Fruit fly (Drosophila melanogaster) whole organism, embryonic: Measurements from ENCODE around the gene CG32302.
A peak's percentile ranks its signal among the peaks of the same experiment; 100 is the strongest.

Source experiments
- Atf6 ChIP-seq: fragments of 200-800 bp; sonication (Bioruptor generic); IDR thresholded peaks from 2 replicates; pipeline ENCODE4 v1.3.6; 2022; ENCODE audit warnings: missing biosample characterization, missing genetic modification characterization
- Bdp1 ChIP-seq: fragments of 200-800 bp; sonication (Bioruptor generic); optimal IDR thresholded peaks from 3 replicates; lab custom pipeline; 2016; ENCODE audit warnings: missing biosample characterization, missing genetic modification characterization
- BtbVII ChIP-seq: fragments of 200-800 bp; sonication (Bioruptor generic); optimal IDR thresholded peaks from 3 replicates; lab custom pipeline; 2017; ENCODE audit warnings: missing biosample characterization, mild to moderate bottlenecking, missing genetic modification characterization
- CG10147 ChIP-seq: fragments of 200-800 bp; sonication (Bioruptor generic); optimal IDR thresholded peaks from 2 replicates; lab custom pipeline; 2019; ENCODE audit warnings: missing biosample characterization, mild to moderate bottlenecking, missing genetic modification characterization, moderate library complexity
- CG10209 ChIP-seq: fragments of 200-800 bp; sonication (Bioruptor generic); optimal IDR thresholded peaks from 3 replicates; lab custom pipeline; 2017; ENCODE audit warnings: missing biosample characterization, mild to moderate bottlenecking, missing genetic modification characterization, missing genetic modification reagents
- CG10366 ChIP-seq: fragments of 200-800 bp; sonication (Bioruptor generic); IDR thresholded peaks from 2 replicates; pipeline ENCODE4 v1.3.6; 2022; ENCODE audit warnings: missing biosample characterization, missing genetic modification characterization
- CG11398 ChIP-seq: fragments of 200-800 bp; sonication (Bioruptor generic); optimal IDR thresholded peaks from 2 replicates; lab custom pipeline; 2016; ENCODE audit warnings: missing biosample characterization, missing genetic modification characterization
- CG11560 ChIP-seq: fragments of 200-800 bp; sonication (Bioruptor generic); IDR thresholded peaks from 3 replicates; pipeline ENCODE4 v1.3.6; 2022; ENCODE audit warnings: missing biosample characterization, missing genetic modification characterization
- CG12391 ChIP-seq: fragments of 200-800 bp; sonication (Bioruptor generic); optimal IDR thresholded peaks from 3 replicates; lab custom pipeline; 2018; ENCODE audit warnings: missing biosample characterization, mild to moderate bottlenecking, missing genetic modification characterization, moderate library complexity
- CG12942 ChIP-seq: fragments of 200-800 bp; sonication (Bioruptor generic); optimal IDR thresholded peaks from 3 replicates; lab custom pipeline; 2016; ENCODE audit warnings: missing biosample characterization, missing genetic modification characterization
- CG13123 ChIP-seq: fragments of 200-800 bp; sonication (Bioruptor generic); optimal IDR thresholded peaks from 2 replicates; lab custom pipeline; 2016; ENCODE audit warnings: missing biosample characterization, missing genetic modification characterization
- CG13296 ChIP-seq: fragments of 200-800 bp; sonication (Bioruptor generic); optimal IDR thresholded peaks from 3 replicates; lab custom pipeline; 2018; ENCODE audit warnings: missing biosample characterization, mild to moderate bottlenecking, missing genetic modification characterization
- CG14050 ChIP-seq: fragments of 200-800 bp; sonication (Bioruptor generic); IDR thresholded peaks from 3 replicates; pipeline ENCODE4 v1.3.6; 2022; ENCODE audit warnings: missing biosample characterization, missing genetic modification characterization
- CG1529 ChIP-seq: fragments of 200-800 bp; sonication (Bioruptor generic); optimal IDR thresholded peaks from 3 replicates; lab custom pipeline; 2018; ENCODE audit warnings: missing biosample characterization, missing genetic modification characterization
- CG16815 ChIP-seq: fragments of 200-800 bp; sonication (Bioruptor generic); optimal IDR thresholded peaks from 3 replicates; lab custom pipeline; 2017; ENCODE audit warnings: missing biosample characterization, mild to moderate bottlenecking, missing genetic modification characterization
- CG33213 ChIP-seq: fragments of 200-800 bp; sonication (Bioruptor generic); optimal IDR thresholded peaks from 3 replicates; lab custom pipeline; 2016; ENCODE audit warnings: missing biosample characterization, missing genetic modification characterization
- CG34376 ChIP-seq: fragments of 200-800 bp; sonication (Bioruptor generic); optimal IDR thresholded peaks from 2 replicates; lab custom pipeline; 2018; ENCODE audit warnings: missing biosample characterization, mild to moderate bottlenecking, missing genetic modification characterization
- CG34422 ChIP-seq: fragments of 200-800 bp; sonication (Bioruptor generic); IDR thresholded peaks from 3 replicates; pipeline ENCODE4 v1.3.6; 2022; ENCODE audit warnings: missing biosample characterization, missing genetic modification characterization
- CG3838 ChIP-seq: fragments of 200-800 bp; sonication (Bioruptor generic); optimal IDR thresholded peaks from 3 replicates; lab custom pipeline; 2016; ENCODE audit warnings: missing biosample characterization, missing genetic modification characterization
- CG3995 ChIP-seq: fragments of 200-800 bp; sonication (Bioruptor generic); optimal IDR thresholded peaks from 3 replicates; lab custom pipeline; 2016; ENCODE audit warnings: missing biosample characterization, missing genetic modification characterization
- CG4404 ChIP-seq: fragments of 200-800 bp; sonication (Bioruptor generic); IDR thresholded peaks from 2 replicates; pipeline ENCODE4 v1.3.6; 2022; ENCODE audit warnings: missing biosample characterization, missing genetic modification characterization
- CG6683 ChIP-seq: fragments of 200-800 bp; sonication (Bioruptor generic); optimal IDR thresholded peaks from 2 replicates; lab custom pipeline; 2017; ENCODE audit warnings: missing biosample characterization, mild to moderate bottlenecking, missing genetic modification characterization, missing genetic modification reagents
- CG8765 ChIP-seq: fragments of 200-800 bp; sonication (Bioruptor generic); IDR thresholded peaks from 2 replicates; pipeline ENCODE4 v1.3.6; 2022; ENCODE audit warnings: missing biosample characterization, missing genetic modification characterization
- Drgx ChIP-seq: fragments of 200-800 bp; sonication (Bioruptor generic); IDR thresholded peaks from 2 replicates; pipeline ENCODE4 v1.3.6; 2022; ENCODE audit warnings: missing biosample characterization, missing genetic modification characterization
- Fer3 ChIP-seq: fragments of 200-800 bp; sonication (Bioruptor generic); optimal IDR thresholded peaks from 2 replicates; lab custom pipeline; 2018; ENCODE audit warnings: missing biosample characterization, mild to moderate bottlenecking, missing genetic modification characterization, moderate library complexity
- Gug ChIP-seq: fragments of 200-800 bp; sonication (Bioruptor generic); IDR thresholded peaks from 4 replicates; pipeline ENCODE4 v1.3.6; 2022; ENCODE audit warnings: missing biosample characterization, missing genetic modification characterization
- Hr39 ChIP-seq: fragments of >200 bp; optimal IDR thresholded peaks from 2 replicates; lab custom pipeline; 2017
- Hr51 ChIP-seq, 2 experiments: fragments of 200-800 bp; sonication (Bioruptor generic); optimal IDR thresholded peaks; 2 replicates in 1 of 2; 3 replicates in 1 of 2; lab custom pipeline; 2016 to 2018; ENCODE audit warnings: missing biosample characterization in 2 of 2, missing genetic modification characterization in 2 of 2, mild to moderate bottlenecking in 1 of 2, moderate library complexity in 1 of 2
- Hr78 ChIP-seq, 2 experiments: fragments of 200-800 bp in 1 of 2; fragments of >200 bp in 1 of 2; sonication (Bioruptor generic) in 1 of 2; optimal IDR thresholded peaks; 2 replicates each; lab custom pipeline; 2017 to 2019; ENCODE audit warnings: missing biosample characterization in 2 of 2, missing genetic modification characterization in 2 of 2, mild to moderate bottlenecking in 1 of 2, moderate library complexity in 1 of 2
- Kr ChIP-seq: fragments of 200-800 bp; sonication (Bioruptor generic); optimal IDR thresholded peaks from 2 replicates; lab custom pipeline; 2017; ENCODE audit warnings: missing biosample characterization, mild to moderate bottlenecking, missing genetic modification characterization
- Mad ChIP-seq: fragments of 200-800 bp; sonication (Bioruptor generic); optimal IDR thresholded peaks from 2 replicates; lab custom pipeline; 2016; ENCODE audit warnings: missing biosample characterization, missing genetic modification characterization
- Rx ChIP-seq: fragments of 200-800 bp; sonication (Bioruptor generic); IDR thresholded peaks from 2 replicates; pipeline ENCODE4 v1.3.6; 2022; ENCODE audit warnings: missing biosample characterization, missing genetic modification characterization
- bab2 ChIP-seq: fragments of 200-800 bp; sonication (Bioruptor generic); optimal IDR thresholded peaks from 2 replicates; lab custom pipeline; 2016; ENCODE audit warnings: missing biosample characterization, missing genetic modification characterization
- bsh ChIP-seq, 2 experiments: fragments of 200-800 bp; sonication (Bioruptor generic); optimal IDR thresholded peaks; 2 replicates each; lab custom pipeline; 2017 to 2018; ENCODE audit warnings: mild to moderate bottlenecking in 2 of 2, missing biosample characterization in 2 of 2, missing genetic modification characterization in 2 of 2, moderate library complexity in 1 of 2
- fd64A ChIP-seq: fragments of 200-800 bp; sonication (Bioruptor generic); optimal IDR thresholded peaks from 3 replicates; lab custom pipeline; 2018; ENCODE audit warnings: missing biosample characterization, mild to moderate bottlenecking, missing genetic modification characterization
- gcm ChIP-seq: fragments of 200-800 bp; sonication (Bioruptor generic); optimal IDR thresholded peaks from 2 replicates; lab custom pipeline; 2019; ENCODE audit warnings: missing biosample characterization, mild to moderate bottlenecking, missing genetic modification characterization, moderate library complexity
- grn ChIP-seq: fragments of 200-800 bp; sonication (Bioruptor generic); optimal IDR thresholded peaks from 3 replicates; lab custom pipeline; 2017; ENCODE audit warnings: missing biosample characterization, missing genetic modification characterization
- gsb-n ChIP-seq: fragments of 200-800 bp; sonication (Bioruptor generic); optimal IDR thresholded peaks from 3 replicates; lab custom pipeline; 2018; ENCODE audit warnings: missing biosample characterization, mild to moderate bottlenecking, missing genetic modification characterization
- jumu ChIP-seq: fragments of 200-800 bp; sonication (Bioruptor generic); optimal IDR thresholded peaks from 3 replicates; lab custom pipeline; 2016; ENCODE audit warnings: missing biosample characterization, missing genetic modification characterization
- lola ChIP-seq, 3 experiments: fragments of >200 bp in 2 of 3; fragments of 200-800 bp in 1 of 3; sonication (Bioruptor generic) in 1 of 3; optimal IDR thresholded peaks; 2 replicates each; lab custom pipeline; 2017 to 2019; ENCODE audit warnings: missing biosample characterization in 3 of 3, missing genetic modification characterization in 3 of 3, mild to moderate bottlenecking in 1 of 3, moderate library complexity in 1 of 3
- mld ChIP-seq: fragments of 200-800 bp; sonication (Bioruptor generic); IDR thresholded peaks from 3 replicates; pipeline ENCODE4 v1.3.6; 2022; ENCODE audit warnings: missing biosample characterization, missing genetic modification characterization; ENCODE audit not compliant: partially characterized antibody
- nau ChIP-seq: fragments of 200-800 bp; sonication (Bioruptor generic); optimal IDR thresholded peaks from 3 replicates; lab custom pipeline; 2017; ENCODE audit warnings: missing biosample characterization, mild to moderate bottlenecking, missing genetic modification characterization, missing genetic modification reagents
- pho ChIP-seq: fragments of 200-800 bp; sonication (Bioruptor generic); optimal IDR thresholded peaks from 2 replicates; lab custom pipeline; 2016; ENCODE audit warnings: missing biosample characterization, missing genetic modification characterization
- phol ChIP-seq: fragments of 200-800 bp; sonication (Bioruptor generic); optimal IDR thresholded peaks from 3 replicates; lab custom pipeline; 2018; ENCODE audit warnings: missing biosample characterization, mild to moderate bottlenecking, missing genetic modification characterization, moderate library complexity
- pros ChIP-seq: fragments of 200-800 bp; sonication (Bioruptor generic); optimal IDR thresholded peaks from 3 replicates; lab custom pipeline; 2019; ENCODE audit warnings: missing biosample characterization, mild to moderate bottlenecking, missing genetic modification characterization, moderate library complexity
- sd ChIP-seq: fragments of 200-800 bp; sonication (Bioruptor generic); optimal IDR thresholded peaks from 3 replicates; lab custom pipeline; 2018; ENCODE audit warnings: missing biosample characterization, mild to moderate bottlenecking, missing genetic modification characterization, moderate library complexity
- sob ChIP-seq: fragments of 200-800 bp; sonication (Bioruptor generic); IDR thresholded peaks from 2 replicates; pipeline ENCODE4 v1.3.6; 2022; ENCODE audit warnings: missing biosample characterization, missing genetic modification characterization
- tup ChIP-seq: fragments of 200-800 bp; sonication (Bioruptor generic); optimal IDR thresholded peaks from 2 replicates; lab custom pipeline; 2016; ENCODE audit warnings: missing biosample characterization, mild to moderate bottlenecking, missing genetic modification characterization, moderate library complexity
- twi ChIP-seq: fragments of 200-800 bp; optimal IDR thresholded peaks from 2 replicates; lab custom pipeline; 2019; ENCODE audit warnings: missing biosample characterization, mild to moderate bottlenecking, missing genetic modification characterization, moderate library complexity
- z ChIP-seq: fragments of 200-800 bp; sonication (Bioruptor generic); IDR thresholded peaks from 3 replicates; pipeline ENCODE4 v1.3.6; 2022; ENCODE audit warnings: missing biosample characterization, missing genetic modification characterization

Gene CG32302

dm6 chr3L:2257412-2257862 lies 11.2 kb upstream of the CG32302 start, which contains the start of the genes CG1275 and Elp5 (continued):
- TF ChIP-seq Fer3 (tag; lab: Kevin White, UChicago) (peak; percentile 99), Gug (GFP tag; lab: Robert Waterston, UW) (peak; percentile 99), Mad (GFP tag; lab: Kevin White, UChicago) (peak; percentile 97), CG13296 (peak; percentile 98), CG8765 (GFP tag; lab: Robert Waterston, UW) (peak; percentile 99), nau (GFP tag; lab: Kevin White, UChicago) (no peak), sob (GFP tag; lab: Robert Waterston, UW) (peak; percentile 99), CG12391 (tag; lab: Kevin White, UChicago) (peak; percentile 98), bab2 (GFP tag; lab: Kevin White, UChicago) (peak; percentile 98), z (peak; percentile 86), tup (GFP tag; lab: Kevin White, UChicago) (peak; percentile 96), CG11560 (tag; lab: Robert Waterston, UW) (peak; percentile 95), Rx (GFP tag; lab: Robert Waterston, UW) (peak; percentile 99), twi (peak; percentile 95), lola (GFP tag; optimal IDR thresholded peaks at IDR 0.05; lab: Kevin White, UChicago) (peak in 1 of 3 experiments; percentile 96), Hr51 (GFP tag; optimal IDR thresholded peaks at IDR 0.05; lab: Kevin White, UChicago) (peak; percentile 97 to 98), mld (no peak), pros (GFP tag; lab: Kevin White, UChicago) (peak; percentile 40), CG16815 (GFP tag; lab: Kevin White, UChicago) (peak; percentile 96), gcm (GFP tag; lab: Kevin White, UChicago) (peak; percentile 97), Atf6 (GFP tag; lab: Robert Waterston, UW) (peak; percentile 99), jumu (GFP tag; lab: Kevin White, UChicago) (peak; percentile 94), CG4404 (peak; percentile 98), pho (GFP tag; lab: Kevin White, UChicago) (peak; percentile 97), CG10366 (peak; percentile 100), CG10147 (GFP tag; lab: Kevin White, UChicago) (peak; percentile 95), CG34422 (GFP tag; lab: Robert Waterston, UW) (peak; percentile 100), CG13123 (GFP tag; lab: Kevin White, UChicago) (peak; percentile 95), sd (tag; lab: Kevin White, UChicago) (peak; percentile 93), bsh (GFP tag; optimal IDR thresholded peaks at IDR 0.05; lab: Kevin White, UChicago) (peak; percentile 94 to 99), CG33213 (peak; percentile 96), Hr39 (lab: Kevin White, UChicago) (no peak), Kr (peak; percentile 45), grn (GFP tag; lab: Kevin White, UChicago) (peak; percentile 77), CG11398 (GFP tag; lab: Kevin White, UChicago) (peak; percentile 92), Bdp1 (GFP tag; lab: Kevin White, UChicago) (peak; percentile 93), Hr78 (GFP tag; optimal IDR thresholded peaks at IDR 0.05; lab: Kevin White, UChicago) (peak in 1 of 2 experiments; percentile 89), Drgx (GFP tag; lab: Robert Waterston, UW) (peak; percentile 100), CG3995 (GFP tag; lab: Kevin White, UChicago) (peak; percentile 83), CG12942 (GFP tag; lab: Kevin White, UChicago) (peak; percentile 97), CG14050 (GFP tag; lab: Robert Waterston, UW) (peak; percentile 99), CG3838 (GFP tag; lab: Kevin White, UChicago) (peak; percentile 92), CG34376 (GFP tag; lab: Kevin White, UChicago) (peak; percentile 97), CG6683 (GFP tag; lab: Kevin White, UChicago) (peak; percentile 90), BtbVII (peak; percentile 92), gsb-n (tag; lab: Kevin White, UChicago) (peak; percentile 97), fd64A (peak; percentile 89), phol (tag; lab: Kevin White, UChicago) (peak; percentile 96), CG10209 (GFP tag; lab: Kevin White, UChicago) (peak; percentile 98), CG1529 (GFP tag; lab: Kevin White, UChicago) (peak; percentile 97)
